Worm (Caenorhabditis elegans): ENCODE data around the gene T23C6.4.

T23C6.4 gene

DNA sequence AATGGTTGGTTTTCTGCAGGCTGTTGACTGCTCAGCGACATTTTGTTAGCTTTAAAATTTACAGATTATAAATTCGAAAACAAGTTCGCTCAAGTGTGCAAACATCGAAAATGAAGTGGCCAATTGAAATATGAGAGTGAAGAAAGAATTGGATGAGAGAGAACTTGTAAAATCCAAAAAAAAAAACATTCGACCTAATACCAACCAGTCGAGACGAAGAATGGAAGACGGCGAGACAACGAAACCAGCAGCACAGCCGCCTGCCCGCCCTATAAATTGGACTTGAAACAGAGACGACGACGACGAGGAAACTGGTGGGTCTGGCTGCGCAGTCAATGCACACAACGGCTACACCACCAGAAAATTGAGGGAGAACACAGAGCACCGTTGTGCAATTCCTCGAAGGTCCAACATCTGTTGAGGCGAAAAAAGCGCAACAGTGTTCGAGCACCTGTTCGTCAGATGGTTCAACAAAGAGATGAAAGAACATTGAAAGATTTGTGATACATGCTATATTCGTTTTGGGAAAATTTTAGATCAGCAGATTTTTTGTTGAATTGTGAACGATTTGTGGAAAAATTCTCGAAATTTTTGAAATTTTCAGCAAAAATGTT is at the start of gene T23C6.4:
Gene T23C6.4 (minus strand): TSS at position 51 of the 614 bp plus-strand sequence.
- no peak for TF ChIP-seq R02D3.7 (tag; optimal IDR thresholded peaks at IDR 0.05)
- TF ChIP-seq ztf-4 (tag; optimal IDR thresholded peaks at IDR 0.05) = no peak

DNA sequence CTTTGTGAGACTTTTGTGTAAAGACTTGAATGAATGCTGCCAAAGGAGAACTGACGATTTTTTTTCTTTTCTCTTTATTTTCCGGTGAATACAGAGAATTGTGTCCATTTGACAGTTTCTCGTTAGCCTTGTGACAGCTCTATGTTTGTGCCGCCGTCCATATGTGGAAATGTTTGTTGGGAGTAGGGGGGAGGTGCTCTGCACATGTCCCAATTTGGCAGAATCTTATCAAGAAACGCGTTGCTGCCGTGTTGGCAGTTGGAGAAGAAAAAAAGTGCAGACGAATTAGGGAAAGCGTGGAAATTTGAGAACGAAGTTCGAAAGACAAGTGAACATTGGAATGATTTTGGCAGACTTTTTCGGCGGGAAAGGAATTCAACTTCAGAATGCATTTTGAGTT is 48.1 kb upstream of the T23C6.4 start:
- no peak for TF ChIP-seq nhr-21 (tag; optimal IDR thresholded peaks at IDR 0.05)
- TF ChIP-seq nhr-129 (tag; optimal IDR thresholded peaks at IDR 0.05) = no peak
- TF ChIP-seq fos-1 (tag; optimal IDR thresholded peaks at IDR 0.05) = peak; percentile 45
- no peak for TF ChIP-seq blmp-1 (tag; optimal IDR thresholded peaks at IDR 0.05; ENCODE audit: insufficient read depth)

DNA sequence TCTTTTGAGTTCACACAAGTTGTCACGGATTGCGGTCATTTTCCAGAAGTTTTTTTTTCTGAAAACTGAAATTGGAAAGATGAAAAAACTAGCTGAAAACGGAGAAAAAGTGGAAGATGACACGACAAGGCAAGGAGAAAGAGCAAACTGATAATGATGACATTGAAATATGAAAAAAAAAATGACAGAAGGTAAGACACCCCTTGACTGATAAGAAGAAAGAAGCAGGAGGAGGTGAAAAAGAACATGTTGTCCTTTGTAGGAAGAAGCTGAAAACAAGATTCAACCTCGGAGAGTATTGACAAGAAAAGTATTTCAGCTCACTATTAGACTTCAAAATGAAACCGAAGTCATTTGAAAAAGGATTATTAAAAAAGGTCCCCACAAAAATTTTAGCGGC is 45.4 kb upstream of the T23C6.4 start, which contains the start of gene B0302.5:
Gene B0302.5 (minus strand): TSS at position 58 of the 400 bp plus-strand sequence.
- peak; percentile 12 for TF ChIP-seq crh-2 (tag; optimal IDR thresholded peaks at IDR 0.05)
- TF ChIP-seq F13H6.1 (tag; optimal IDR thresholded peaks at IDR 0.05) = no peak
- TF ChIP-seq skn-1 (tag; optimal IDR thresholded peaks at IDR 0.05) = peak; percentile 73
- TF ChIP-seq nhr-21 (tag; optimal IDR thresholded peaks at IDR 0.05) = no peak
- TF ChIP-seq fos-1 (tag; optimal IDR thresholded peaks at IDR 0.05) = peak; percentile 82
- TF ChIP-seq aly-2 (tag; optimal IDR thresholded peaks at IDR 0.05) = no peak

DNA sequence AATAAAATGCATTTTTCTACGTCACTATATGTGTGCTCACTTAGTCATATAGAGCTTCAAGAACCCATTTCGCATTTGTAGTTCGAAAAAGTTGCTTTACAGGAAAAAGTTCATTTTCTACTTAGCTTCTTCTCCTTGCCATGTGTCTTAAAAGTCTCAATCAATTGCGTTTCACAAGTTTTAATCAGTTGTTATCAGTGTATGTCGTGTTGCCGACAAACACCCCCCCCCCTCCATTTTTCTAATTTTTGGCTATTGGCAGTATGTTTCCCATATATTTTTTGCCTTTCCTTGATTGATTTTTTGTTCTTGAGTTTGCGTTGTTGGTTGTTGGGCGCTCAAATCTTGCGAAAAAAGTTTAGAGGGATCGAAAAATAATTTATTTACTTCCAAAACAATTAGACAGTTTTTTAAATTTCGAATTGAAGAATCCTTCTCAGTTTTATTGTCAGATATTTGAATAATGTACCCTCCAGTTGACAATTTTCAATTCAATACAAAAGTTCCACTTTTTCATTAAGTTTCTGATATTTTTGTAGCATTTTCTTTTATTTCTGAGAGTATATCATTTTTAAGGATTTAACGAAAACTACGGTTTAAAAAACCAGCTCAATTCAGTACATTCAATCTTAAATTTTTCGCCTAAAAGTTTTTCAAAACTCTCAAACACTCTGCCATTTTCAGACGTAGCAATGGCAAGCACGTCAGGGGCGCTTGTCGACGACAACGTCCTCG is 36.1 kb upstream of the T23C6.4 start, which contains the start of gene sid-3:
Gene sid-3 (plus strand): TSS at position 685 of the 735 bp plus-strand sequence.
- no peak for TF ChIP-seq zag-1 (tag; optimal IDR thresholded peaks at IDR 0.05)
- no peak for TF ChIP-seq sma-9 (GFP tag; optimal IDR thresholded peaks at IDR 0.05)
- no peak for TF ChIP-seq sma-9 (tag; optimal IDR thresholded peaks at IDR 0.05)
- no peak for TF ChIP-seq nhr-6 (tag; optimal IDR thresholded peaks at IDR 0.05)
- TF ChIP-seq gmeb-1 (tag; optimal IDR thresholded peaks at IDR 0.05) = no peak
- TF ChIP-seq fos-1 (tag; optimal IDR thresholded peaks at IDR 0.05) = peak; percentile 64
- no peak for TF ChIP-seq lin-13 (GFP tag; optimal IDR thresholded peaks at IDR 0.05)

DNA sequence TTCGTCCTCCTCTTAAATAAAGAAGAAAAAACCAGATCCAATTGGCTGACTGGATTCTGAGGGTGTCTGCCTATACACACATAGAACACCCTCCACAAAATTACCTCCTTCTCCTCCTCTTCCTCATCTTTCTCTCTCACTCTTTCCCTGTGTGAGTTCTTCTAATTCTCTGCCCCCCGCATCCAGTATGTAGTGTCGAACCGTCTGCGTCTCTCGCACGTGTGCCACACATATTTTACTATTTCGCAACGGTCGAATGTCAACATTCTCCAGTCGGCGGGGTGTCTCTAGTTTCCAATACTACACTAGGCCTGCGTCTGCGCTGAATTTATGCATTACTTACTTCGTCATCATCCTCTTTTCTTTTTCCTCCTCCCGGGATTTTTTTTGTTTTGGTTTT is 34.6 kb upstream of the T23C6.4 start:
- peak; percentile 69 for TF ChIP-seq fos-1 (tag; optimal IDR thresholded peaks at IDR 0.05)
- peak; percentile 66 for TF ChIP-seq nhr-25 (tag; optimal IDR thresholded peaks at IDR 0.05)
- no peak for TF ChIP-seq alr-1 (tag; optimal IDR thresholded peaks at IDR 0.05)
- TF ChIP-seq nhr-10 (tag; optimal IDR thresholded peaks at IDR 0.05) = no peak
- no peak for TF ChIP-seq aly-2 (tag; optimal IDR thresholded peaks at IDR 0.05)
- peak; percentile 34 for TF ChIP-seq lin-11 (tag; optimal IDR thresholded peaks at IDR 0.05)
- TF ChIP-seq nhr-77 (tag; optimal IDR thresholded peaks at IDR 0.05) = no peak
- no peak for TF ChIP-seq mbf-1 (tag; optimal IDR thresholded peaks at IDR 0.05)
- TF ChIP-seq nhr-129 (tag; optimal IDR thresholded peaks at IDR 0.05) = peak; percentile 90
- peak; percentile 65 for TF ChIP-seq zag-1 (tag; optimal IDR thresholded peaks at IDR 0.05)
- peak; percentile 74 for TF ChIP-seq unc-55 (GFP tag; optimal IDR thresholded peaks at IDR 0.05)
- peak; percentile 79 for TF ChIP-seq blmp-1 (tag; optimal IDR thresholded peaks at IDR 0.05; ENCODE audit: insufficient read depth)
- no peak for TF ChIP-seq ztf-11 (tag; optimal IDR thresholded peaks at IDR 0.05)
- TF ChIP-seq F13H6.1 (tag; optimal IDR thresholded peaks at IDR 0.05) = peak; percentile 89
- TF ChIP-seq unc-39 (tag; optimal IDR thresholded peaks at IDR 0.05) = no peak
- no peak for TF ChIP-seq nhr-6 (tag; optimal IDR thresholded peaks at IDR 0.05)
- no peak for TF ChIP-seq unc-62 (GFP tag; optimal IDR thresholded peaks at IDR 0.05)
- no peak for TF ChIP-seq lin-39 (tag; optimal IDR thresholded peaks at IDR 0.05)
- no peak for TF ChIP-seq Y55F3AM.14 (GFP tag; optimal IDR thresholded peaks at IDR 0.05)
- TF ChIP-seq sem-4 (tag; optimal IDR thresholded peaks at IDR 0.05) = peak; percentile 35
- TF ChIP-seq sma-3 (GFP tag; optimal IDR thresholded peaks at IDR 0.05) = no peak
- TF ChIP-seq elt-3 (tag; optimal IDR thresholded peaks at IDR 0.05) = no peak
- TF ChIP-seq R02D3.7 (tag; optimal IDR thresholded peaks at IDR 0.05) = no peak
- TF ChIP-seq nhr-237 (tag; optimal IDR thresholded peaks at IDR 0.05) = no peak
- peak; percentile 73 for TF ChIP-seq sma-9 (GFP tag; optimal IDR thresholded peaks at IDR 0.05)
- TF ChIP-seq sma-9 (tag; optimal IDR thresholded peaks at IDR 0.05) = no peak
- TF ChIP-seq ama-1 (optimal IDR thresholded peaks at IDR 0.05) = no peak
- peak; percentile 40 to 57 for TF ChIP-seq lsy-2 (tag; optimal IDR thresholded peaks at IDR 0.05)
- TF ChIP-seq lin-13 (GFP tag; optimal IDR thresholded peaks at IDR 0.05) = peak; percentile 53
- no peak for TF ChIP-seq nhr-23 (tag; optimal IDR thresholded peaks at IDR 0.05)
- no peak for TF ChIP-seq ztf-4 (tag; optimal IDR thresholded peaks at IDR 0.05)
- TF ChIP-seq egl-27 (tag; optimal IDR thresholded peaks at IDR 0.05) = peak; percentile 59
- TF ChIP-seq peb-1 (tag; optimal IDR thresholded peaks at IDR 0.05) = no peak
- peak; percentile 91 to 94 for TF ChIP-seq mdl-1 (tag; optimal IDR thresholded peaks at IDR 0.05)
- peak; percentile 80 for TF ChIP-seq C34F6.9 (tag; optimal IDR thresholded peaks at IDR 0.05)
- peak; percentile 37 for TF ChIP-seq nhr-21 (tag; optimal IDR thresholded peaks at IDR 0.05)
- no peak for TF ChIP-seq nhr-11 (tag; optimal IDR thresholded peaks at IDR 0.05)
- TF ChIP-seq snpc-4 (tag; optimal IDR thresholded peaks at IDR 0.05) = peak; percentile 44
- TF ChIP-seq ZK546.5 (tag; optimal IDR thresholded peaks at IDR 0.05) = no peak
